Fruit fly (Drosophila melanogaster) whole organism, embryonic: ENCODE data around the gene Obp83ef.

Experiments
- Antp ChIP-seq: fragments of 200-800 bp; sonication (Bioruptor generic); optimal IDR thresholded peaks from 3 replicates; lab custom pipeline; 2016; ENCODE audit warnings: missing biosample characterization, missing genetic modification characterization
- BtbVII ChIP-seq: fragments of 200-800 bp; sonication (Bioruptor generic); optimal IDR thresholded peaks from 3 replicates; lab custom pipeline; 2017; ENCODE audit warnings: missing biosample characterization, mild to moderate bottlenecking, missing genetic modification characterization
- CG10147 ChIP-seq: fragments of 200-800 bp; sonication (Bioruptor generic); optimal IDR thresholded peaks from 2 replicates; lab custom pipeline; 2019; ENCODE audit warnings: missing biosample characterization, mild to moderate bottlenecking, missing genetic modification characterization, moderate library complexity
- CG14014 ChIP-seq: fragments of 200-800 bp; sonication (Bioruptor generic); IDR thresholded peaks from 2 replicates; pipeline ENCODE4 v1.3.6; 2022; ENCODE audit warnings: missing biosample characterization, missing genetic modification characterization
- CG17361 ChIP-seq: fragments of 200-800 bp; sonication (Bioruptor generic); IDR thresholded peaks from 3 replicates; pipeline ENCODE4 v1.3.6; 2022; ENCODE audit warnings: missing biosample characterization, missing genetic modification characterization
- CG31365 ChIP-seq: fragments of 200-800 bp; sonication (Bioruptor generic); optimal IDR thresholded peaks from 2 replicates; lab custom pipeline; 2018; ENCODE audit warnings: missing biosample characterization, mild to moderate bottlenecking, missing genetic modification characterization
- CG8478 ChIP-seq: fragments of >200 bp; optimal IDR thresholded peaks from 2 replicates; lab custom pipeline; 2018
- Hr39 ChIP-seq: fragments of >200 bp; optimal IDR thresholded peaks from 2 replicates; lab custom pipeline; 2017
- Pdp1 ChIP-seq, 2 experiments: fragments of 200-800 bp; sonication (Bioruptor generic); optimal IDR thresholded peaks; 3 replicates each; lab custom pipeline; 2016; ENCODE audit warnings: missing biosample characterization in 2 of 2, missing genetic modification characterization in 2 of 2, mild to moderate bottlenecking in 1 of 2, moderate library complexity in 1 of 2
- Stat92E ChIP-seq, 3 experiments: fragments of >200 bp in 2 of 3; fragments of 200-800 bp in 1 of 3; sonication (Bioruptor generic) in 1 of 3; optimal IDR thresholded peaks; 2 replicates each; lab custom pipeline; 2017 to 2019; ENCODE audit warnings: missing biosample characterization in 3 of 3, missing genetic modification characterization in 3 of 3, mild to moderate bottlenecking in 1 of 3, moderate library complexity in 1 of 3
- ewg ChIP-seq: fragments of 200-800 bp; sonication (Bioruptor generic); optimal IDR thresholded peaks from 3 replicates; lab custom pipeline; 2017; ENCODE audit warnings: mild to moderate bottlenecking, missing biosample characterization, missing genetic modification reagents, missing genetic modification characterization

dm6 chr3R:6141768-6142167 lies 30.9 kb upstream of the Obp83ef start:
- TF ChIP-seq Pdp1 (GFP tag; optimal IDR thresholded peaks at IDR 0.05; lab: Kevin White, UChicago) (no peak), CG17361 (GFP tag; lab: Robert Waterston, UW) (no peak), Antp (GFP tag; lab: Kevin White, UChicago) (no peak), CG8478 (peak; percentile 59), CG10147 (no peak), ewg (GFP tag; lab: Kevin White, UChicago) (no peak), CG14014 (GFP tag; lab: Robert Waterston, UW) (no peak), Hr39 (lab: Kevin White, UChicago) (no peak), CG31365 (tag; lab: Kevin White, UChicago) (no peak), BtbVII (no peak), Stat92E (GFP tag; optimal IDR thresholded peaks at IDR 0.05; lab: Kevin White, UChicago) (no peak)
